Worm (Caenorhabditis elegans) whole organism, L4 larva: ENCODE measurements around the gene F28H6.4.

ENCODE experiments used
- D1046.2 ChIP-seq: fragments of 200-800 bp; sonication (Bioruptor generic); IDR thresholded peaks from 2 replicates; pipeline ENCODE4 v1.3.6; 2022; ENCODE audit warnings: missing genetic modification characterization, missing compliant biosample characterization
- F26F4.8 ChIP-seq: fragments of 200-800 bp; sonication (Bioruptor generic); conservative IDR thresholded peaks from 2 replicates; pipeline ENCODE4 v1.3.6; 2022; ENCODE audit warnings: missing genetic modification characterization, missing compliant biosample characterization
- F37D6.2 ChIP-seq: sonication (generic microtip); optimal IDR thresholded peaks from 2 replicates; lab custom pipeline; 2016; ENCODE audit warnings: mild to moderate bottlenecking, missing genetic modification characterization, missing compliant biosample characterization
- F49E8.2 ChIP-seq: sonication (generic microtip); optimal IDR thresholded peaks from 2 replicates; lab custom pipeline; 2016; ENCODE audit warnings: missing compliant biosample characterization, mild to moderate bottlenecking, missing genetic modification characterization, borderline replicate concordance
- R02D3.7 ChIP-seq: fragments of 150-350 bp; sonication (generic microtip); optimal IDR thresholded peaks from 3 replicates; lab custom pipeline; 2014; ENCODE audit warnings: missing biosample characterization, missing genetic modification characterization
- T20F7.1 ChIP-seq: fragments of 200-800 bp; sonication (Bioruptor generic); optimal IDR thresholded peaks from 2 replicates; lab custom pipeline; 2018; ENCODE audit warnings: mild to moderate bottlenecking, missing genetic modification characterization, missing compliant biosample characterization
- Y105C5A.15 ChIP-seq: fragments of 200-800 bp; sonication (Bioruptor generic); IDR thresholded peaks from 2 replicates; pipeline ENCODE4 v1.3.6; 2022; ENCODE audit warnings: missing genetic modification characterization, missing compliant biosample characterization
- Y5F2A.4 ChIP-seq: fragments of 200-800 bp; sonication (Bioruptor generic); optimal IDR thresholded peaks from 2 replicates; lab custom pipeline; 2018; ENCODE audit warnings: mild to moderate bottlenecking, missing genetic modification characterization, missing compliant biosample characterization
- ZK546.5 ChIP-seq, 2 experiments: sonication (generic microtip); optimal IDR thresholded peaks; 2 replicates each; lab custom pipeline; 2017; ENCODE audit warnings: missing biosample characterization in 2 of 2, missing genetic modification characterization in 2 of 2
- aha-1 ChIP-seq: fragments of 150-350 bp; peaks from one replicate; lab custom pipeline; 2014; ENCODE audit warnings: missing biosample characterization, missing genetic modification characterization
- aly-2 ChIP-seq: sonication (generic microtip); optimal IDR thresholded peaks from 2 replicates; lab custom pipeline; 2018; ENCODE audit warnings: missing biosample characterization, missing genetic modification characterization
- arid-1 ChIP-seq: fragments of 200-800 bp; sonication (Bioruptor generic); conservative IDR thresholded peaks from 2 replicates; pipeline ENCODE4 v1.3.6; 2022; ENCODE audit warnings: missing genetic modification reagents, missing genetic modification characterization, missing compliant biosample characterization
- ceh-32 ChIP-seq: sonication (generic microtip); optimal IDR thresholded peaks from 2 replicates; lab custom pipeline; 2016; ENCODE audit warnings: mild to moderate bottlenecking, missing genetic modification characterization, missing compliant biosample characterization; ENCODE audit not compliant: poor library complexity
- ceh-44 ChIP-seq: fragments of 200-800 bp; sonication (Bioruptor generic); IDR thresholded peaks from 2 replicates; pipeline ENCODE4 v1.3.6; 2022; ENCODE audit warnings: missing genetic modification reagents, missing genetic modification characterization, missing compliant biosample characterization
- ceh-62 ChIP-seq: sonication (generic microtip); optimal IDR thresholded peaks from 2 replicates; lab custom pipeline; 2017; ENCODE audit warnings: missing biosample characterization, missing genetic modification characterization
- ces-1 ChIP-seq: fragments of 150-350 bp; sonication (generic microtip); optimal IDR thresholded peaks from 4 replicates; lab custom pipeline; 2014; ENCODE audit warnings: missing biosample characterization, missing genetic modification reagents, missing genetic modification characterization
- daf-16 ChIP-seq, 3 experiments: sonication (generic microtip); optimal IDR thresholded peaks; 2 replicates each; lab custom pipeline; 2016 to 2017; ENCODE audit warnings: missing genetic modification characterization in 3 of 3, missing genetic modification reagents in 3 of 3, mild to moderate bottlenecking in 2 of 3, missing compliant biosample characterization in 2 of 3, missing biosample characterization in 1 of 3, moderate library complexity in 1 of 3
- daf-19 ChIP-seq: fragments of 200-800 bp; sonication (Bioruptor generic); conservative IDR thresholded peaks from 2 replicates; pipeline ENCODE4 v1.3.6; 2022; ENCODE audit warnings: missing genetic modification characterization, missing compliant biosample characterization
- daf-8 ChIP-seq: fragments of 200-800 bp; sonication (Bioruptor generic); IDR thresholded peaks from 2 replicates; pipeline ENCODE4 v1.3.6; 2022; ENCODE audit warnings: missing genetic modification characterization, missing compliant biosample characterization
- dmd-9 ChIP-seq: fragments of 200-800 bp; sonication (Bioruptor generic); IDR thresholded peaks from 2 replicates; pipeline ENCODE4 v1.3.6; 2022; ENCODE audit warnings: missing genetic modification reagents, missing genetic modification characterization, missing compliant biosample characterization
- dpl-1 ChIP-seq: fragments of 150-350 bp; optimal IDR thresholded peaks from 2 replicates; lab custom pipeline; 2014; ENCODE audit warnings: missing biosample characterization, missing genetic modification reagents, missing genetic modification characterization
- duxl-1 ChIP-seq: sonication (generic microtip); optimal IDR thresholded peaks from 2 replicates; lab custom pipeline; 2016; ENCODE audit warnings: mild to moderate bottlenecking, missing genetic modification characterization, moderate library complexity, missing compliant biosample characterization; ENCODE audit not compliant: poor library complexity
- lim-7 ChIP-seq: fragments of 200-800 bp; sonication (Bioruptor generic); IDR thresholded peaks from 2 replicates; pipeline ENCODE4 v1.3.6; 2022; ENCODE audit warnings: missing genetic modification characterization, missing compliant biosample characterization
- lin-13 ChIP-seq: fragments of 150-350 bp; optimal IDR thresholded peaks from 2 replicates; lab custom pipeline; 2014; ENCODE audit warnings: missing biosample characterization, missing genetic modification reagents, missing genetic modification characterization
- lin-15B ChIP-seq: fragments of 150-350 bp; sonication (generic microtip); optimal IDR thresholded peaks from 3 replicates; lab custom pipeline; 2014; ENCODE audit warnings: missing biosample characterization, missing genetic modification characterization
- lin-29 ChIP-seq: fragments of 200-800 bp; sonication (Bioruptor generic); IDR thresholded peaks from 2 replicates; pipeline ENCODE4 v1.3.6; 2022; ENCODE audit warnings: missing genetic modification reagents, missing genetic modification characterization, missing compliant biosample characterization
- lin-39 ChIP-seq: fragments of 150-350 bp; optimal IDR thresholded peaks from 2 replicates; lab custom pipeline; 2014; ENCODE audit warnings: missing biosample characterization, missing genetic modification reagents, missing genetic modification characterization
- mdt-29 ChIP-seq: fragments of 200-800 bp; sonication (Bioruptor generic); IDR thresholded peaks from 2 replicates; pipeline ENCODE4 v1.3.6; 2022; ENCODE audit warnings: missing genetic modification reagents, missing genetic modification characterization, missing compliant biosample characterization
- mes-2 ChIP-seq: sonication (generic microtip); optimal IDR thresholded peaks from 2 replicates; lab custom pipeline; 2016; ENCODE audit warnings: missing genotype, mild to moderate bottlenecking, missing genetic modification characterization, missing compliant biosample characterization; ENCODE audit not compliant: poor library complexity, severe bottlenecking
- nhr-11 ChIP-seq: fragments of 150-350 bp; optimal IDR thresholded peaks from 2 replicates; lab custom pipeline; 2014; ENCODE audit warnings: missing biosample characterization, missing genetic modification characterization
- nhr-77 ChIP-seq: fragments of 150-350 bp; optimal IDR thresholded peaks from 2 replicates; lab custom pipeline; 2014; ENCODE audit warnings: missing biosample characterization, missing genetic modification characterization
- pqm-1 ChIP-seq: sonication (generic microtip); optimal IDR thresholded peaks from 2 replicates; lab custom pipeline; 2017; ENCODE audit warnings: missing biosample characterization, missing genetic modification characterization
- snpc-1.2 ChIP-seq: fragments of 200-800 bp; sonication (Bioruptor generic); IDR thresholded peaks from 2 replicates; pipeline ENCODE4 v1.3.6; 2022; ENCODE audit warnings: missing genetic modification reagents, missing genetic modification characterization, missing compliant biosample characterization
- tag-97 ChIP-seq: fragments of 200-800 bp; sonication (Bioruptor generic); IDR thresholded peaks from 2 replicates; pipeline ENCODE4 v1.3.6; 2022; ENCODE audit warnings: missing genetic modification characterization, missing compliant biosample characterization
- unc-62 ChIP-seq, 3 experiments: fragments of 150-350 bp in 1 of 3; sonication (generic microtip); optimal IDR thresholded peaks in 2 of 3; peaks in 1 of 3; 1 replicate in 1 of 3; 2 replicates in 2 of 3; lab custom pipeline; 2014 to 2017; ENCODE audit warnings: missing biosample characterization in 3 of 3, missing genetic modification characterization in 3 of 3, missing genetic modification reagents in 3 of 3, missing genotype in 1 of 3
- zfp-2 ChIP-seq: sonication (generic microtip); optimal IDR thresholded peaks from 2 replicates; lab custom pipeline; 2016; ENCODE audit warnings: mild to moderate bottlenecking, missing genetic modification characterization, missing compliant biosample characterization
- zfp-3 ChIP-seq: fragments of 200-800 bp; sonication (Bioruptor generic); conservative IDR thresholded peaks from 2 replicates; pipeline ENCODE4 v1.3.6; 2022; ENCODE audit warnings: missing genetic modification reagents, missing genetic modification characterization, missing compliant biosample characterization
- ztf-11 ChIP-seq: fragments of 150-350 bp; optimal IDR thresholded peaks from 2 replicates; lab custom pipeline; 2014; ENCODE audit warnings: missing biosample characterization, missing genetic modification characterization

Gene F28H6.4

DNA sequence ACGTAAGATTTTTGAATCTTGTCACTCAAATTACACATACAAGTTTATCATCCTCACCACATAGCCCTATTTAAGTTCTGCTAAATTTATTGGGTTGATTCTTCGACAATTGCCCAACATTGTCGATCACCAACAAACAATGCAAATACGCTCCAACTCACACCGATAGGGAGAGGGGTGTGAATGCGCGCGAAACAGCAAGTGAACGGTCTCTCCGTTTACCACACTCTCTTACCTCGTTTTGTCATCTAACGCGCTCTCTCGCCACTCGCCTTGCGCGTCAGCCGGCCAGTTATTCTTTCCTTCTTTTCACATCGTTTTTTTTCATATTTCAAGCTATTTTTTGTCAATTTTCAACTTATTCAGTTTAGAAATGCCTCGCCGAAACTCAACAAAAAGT lies 25.7 kb upstream of the F28H6.4 start, which contains the start of gene F16B12.6 (continued):
- TF ChIP-seq zfp-3: no peak
- TF ChIP-seq snpc-1.2 (GFP tag; lab: Robert Waterston, UW): no peak
- TF ChIP-seq nhr-77: peak; percentile 43
- peak; percentile 95 for TF ChIP-seq aha-1 (tag; lab: Kevin White, UChicago)
- peak; percentile 77 for TF ChIP-seq mes-2 (tag; lab: Kevin White, UChicago)
- TF ChIP-seq dpl-1: peak; percentile 90
- no peak for TF ChIP-seq ceh-32 (tag; lab: Kevin White, UChicago)
- peak; percentile 18; the same call in 1 of the 2 replicates for TF ChIP-seq dmd-9 (GFP tag; lab: Robert Waterston, UW)
- no peak for TF ChIP-seq ces-1 (GFP tag; lab: Kevin White, UChicago)
- peak; percentile 57 for TF ChIP-seq nhr-11 (tag; lab: Kevin White, UChicago)
- no peak for TF ChIP-seq ceh-62
- TF ChIP-seq Y5F2A.4: no peak
- TF ChIP-seq daf-19 (GFP tag; lab: Robert Waterston, UW): no peak
- TF ChIP-seq mdt-29: no peak
- TF ChIP-seq lin-29 (GFP tag; lab: Robert Waterston, UW): 0 out of 2 replicates have a peak, but pooled peaks have one; percentile 28
- TF ChIP-seq lin-15B (tag; lab: Kevin White, UChicago): no peak
- no peak for TF ChIP-seq D1046.2 (GFP tag; lab: Robert Waterston, UW)
- TF ChIP-seq lim-7 (GFP tag; lab: Robert Waterston, UW): no peak
- TF ChIP-seq R02D3.7 (tag; lab: Kevin White, UChicago): no peak
- no peak; the same call in 1 of the 2 replicates for TF ChIP-seq arid-1 (GFP tag; lab: Robert Waterston, UW)
- no peak for TF ChIP-seq Y105C5A.15 (GFP tag; lab: Robert Waterston, UW)
- no peak for TF ChIP-seq lin-39 (tag; lab: Kevin White, UChicago)
- no peak for TF ChIP-seq daf-8
- no peak for TF ChIP-seq ZK546.5 (tag; optimal IDR thresholded peaks at IDR 0.05; lab: Kevin White, UChicago)

DNA sequence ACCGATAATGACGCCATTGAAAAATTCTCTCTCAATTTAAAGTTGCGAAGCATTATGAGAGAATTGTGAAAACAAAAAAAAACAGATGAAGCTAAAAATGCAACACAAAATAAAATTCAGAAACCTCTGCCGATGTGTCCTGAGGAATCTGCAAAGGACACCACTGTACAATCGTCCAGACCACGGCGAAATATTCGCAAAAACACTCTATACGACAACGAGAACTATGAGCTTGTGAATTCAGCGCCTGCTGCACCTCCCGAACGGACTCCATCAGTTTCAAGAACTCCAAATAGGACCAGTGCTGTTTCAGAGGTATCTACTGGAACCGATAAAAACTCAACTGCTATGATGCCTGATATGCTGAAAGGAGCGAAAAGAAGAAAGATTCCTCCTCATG lies 25.2 kb upstream of the F28H6.4 start:
- peak in 1 of 2 experiments; percentile 95 for TF ChIP-seq unc-62 (GFP tag; optimal IDR thresholded peaks at IDR 0.05 in 1 of 2; lab: Kevin White, UChicago)
- TF ChIP-seq unc-62 (tag; optimal IDR thresholded peaks at IDR 0.05; lab: Kevin White, UChicago): no peak
- no peak for TF ChIP-seq pqm-1 (tag; lab: Kevin White, UChicago)

DNA sequence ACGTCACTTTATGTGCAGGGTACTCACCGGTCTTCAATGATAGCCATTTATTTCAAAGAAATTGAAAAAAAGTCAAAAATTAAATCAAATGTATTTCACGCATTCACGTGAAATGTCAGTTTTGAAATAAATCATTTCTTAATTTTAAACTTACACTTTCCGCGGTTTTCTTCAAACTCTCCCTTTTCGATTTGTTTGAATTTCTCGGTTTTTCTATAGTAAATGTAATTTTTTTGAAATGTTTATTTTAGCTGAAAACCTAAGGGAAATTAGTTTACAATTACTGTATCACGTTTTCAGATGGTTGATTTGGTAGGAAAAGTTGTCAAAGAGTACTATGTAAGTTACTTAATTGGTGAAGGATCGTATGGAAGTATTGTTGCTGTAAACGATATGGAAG lies 19.4 kb upstream of the F28H6.4 start, which contains the start of gene F16B12.7:
Gene F16B12.7, plus strand, starts transcription at position 301 of the 400 bp plus-strand sequence.
- TF ChIP-seq zfp-3 (no peak), unc-62 (GFP tag; optimal IDR thresholded peaks at IDR 0.05 in 1 of 2; lab: Kevin White, UChicago) (peak in 1 of 2 experiments; percentile 39), unc-62 (tag; optimal IDR thresholded peaks at IDR 0.05; lab: Kevin White, UChicago) (no peak)
- TF ChIP-seq, all 104 proteins: peak for 1

- TF ChIP-seq lin-13 (GFP tag; lab: Kevin White, UChicago): no peak
- TF ChIP-seq ztf-11 (tag; lab: Kevin White, UChicago): no peak
- no peak for TF ChIP-seq F37D6.2 (tag; lab: Kevin White, UChicago)
- no peak for TF ChIP-seq F26F4.8 (GFP tag; lab: Robert Waterston, UW)
- TF ChIP-seq T20F7.1: no peak
- TF ChIP-seq tag-97 (GFP tag; lab: Robert Waterston, UW): no peak
- TF ChIP-seq R02D3.7 (tag; lab: Kevin White, UChicago): no peak
- no peak for TF ChIP-seq F49E8.2 (tag; lab: Kevin White, UChicago)
- TF ChIP-seq aly-2: no peak
- no peak for TF ChIP-seq aha-1 (tag; lab: Kevin White, UChicago)
- no peak for TF ChIP-seq mdt-29
- no peak for TF ChIP-seq daf-16 (GFP tag; optimal IDR thresholded peaks at IDR 0.05; lab: Kevin White, UChicago)
- no peak for TF ChIP-seq daf-16 (tag; optimal IDR thresholded peaks at IDR 0.05; lab: Kevin White, UChicago)
- no peak for TF ChIP-seq ces-1 (GFP tag; lab: Kevin White, UChicago)
- no peak for TF ChIP-seq duxl-1 (tag; lab: Kevin White, UChicago)
- TF ChIP-seq zfp-2: no peak
- no peak for TF ChIP-seq ceh-44 (GFP tag; lab: Robert Waterston, UW)
These were observed 14.3 kb upstream of the F28H6.4 start, which contains the start of gene nhr-281 for ce11 chrX:14113347-14113746. Gene nhr-281, minus strand, starts transcription at chrX:14113447.
